Worm (Caenorhabditis elegans) whole organism, L4/young adult: ENCODE results near the gene Y73C8C.3.

ENCODE experiments used
- W03F9.2 ChIP-seq: fragments of 150-350 bp; optimal IDR thresholded peaks from 2 replicates; lab custom pipeline; 2014; ENCODE audit warnings: missing biosample characterization, missing genetic modification characterization
- dao-5 ChIP-seq: sonication (generic microtip); optimal IDR thresholded peaks from 2 replicates; lab custom pipeline; 2016; ENCODE audit warnings: missing genotype, missing genetic modification characterization, moderate library complexity, missing compliant biosample characterization
- him-1 ChIP-seq: sonication (generic microtip); optimal IDR thresholded peaks from 2 replicates; lab custom pipeline; 2016; ENCODE audit warnings: missing genotype, missing genetic modification reagents, missing genetic modification characterization, missing compliant biosample characterization

Y73C8C.3 gene

ce11 chrV:3107450-3107849 is 7.6 kb upstream of the Y73C8C.3 start, which contains the start of gene str-68:
TSS of gene str-68 (minus strand) at chrV:3107550.
- no peak for TF ChIP-seq him-1 (tag; lab: Kevin White, UChicago)
- TF ChIP-seq W03F9.2 (tag; lab: Kevin White, UChicago), result no peak
- TF ChIP-seq dao-5 (tag; lab: Kevin White, UChicago), result no peak

DNA sequence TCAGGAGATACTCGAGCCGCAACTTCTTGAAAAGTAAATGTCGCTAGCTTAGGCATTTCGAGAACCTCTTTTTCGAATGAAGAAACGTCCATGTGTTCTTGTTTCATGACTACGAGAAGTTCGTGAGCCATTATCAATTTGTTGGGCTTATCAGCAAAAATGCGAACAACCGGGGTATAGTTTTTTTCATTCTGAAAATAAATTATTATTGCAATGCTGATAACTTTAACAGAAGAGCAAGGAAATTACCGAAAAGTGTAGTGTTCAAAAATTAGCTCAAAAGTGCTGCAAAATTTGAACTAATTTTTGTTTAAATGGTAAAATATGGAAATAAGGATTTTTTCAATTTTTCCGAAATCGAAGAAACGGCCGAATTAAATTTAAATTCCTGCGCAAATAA is 2.9 kb upstream of the Y73C8C.3 start:
- no peak for TF ChIP-seq him-1 (tag; lab: Kevin White, UChicago)
- no peak for TF ChIP-seq W03F9.2 (tag; lab: Kevin White, UChicago)
- TF ChIP-seq dao-5 (tag; lab: Kevin White, UChicago), result no peak

DNA sequence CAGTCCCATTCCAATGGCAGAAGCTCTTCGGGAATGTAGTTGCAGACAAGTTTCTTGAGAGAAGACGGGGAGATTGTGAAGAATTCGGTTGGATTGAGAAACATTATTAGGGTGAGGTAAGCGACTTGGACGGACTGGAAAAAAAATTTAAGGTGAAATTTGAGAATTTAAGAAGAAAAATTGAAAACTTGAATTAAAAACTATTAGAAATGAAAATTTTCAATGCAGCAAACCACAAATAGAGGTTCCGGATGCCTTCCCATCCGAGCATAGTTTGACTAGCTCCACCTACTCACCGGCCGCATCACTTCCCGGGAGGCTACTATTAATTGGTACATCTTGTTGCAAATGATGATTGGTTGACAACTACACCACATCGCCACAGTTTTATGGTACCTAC is 1.3 kb upstream of the Y73C8C.3 start, which contains the start of gene Y73C8C.8:
Gene Y73C8C.8, minus strand, starts transcription at position 101 of the 400 bp plus-strand sequence.
- TF ChIP-seq him-1 (tag; lab: Kevin White, UChicago), result no peak
- no peak for TF ChIP-seq dao-5 (tag; lab: Kevin White, UChicago)
- no peak for TF ChIP-seq W03F9.2 (tag; lab: Kevin White, UChicago)

- TF ChIP-seq dao-5 (tag; lab: Kevin White, UChicago), result no peak
- no peak for TF ChIP-seq him-1 (tag; lab: Kevin White, UChicago)
- no peak for TF ChIP-seq W03F9.2 (tag; lab: Kevin White, UChicago)
Measured at ce11 chrV:3118167-3118566, 3.1 kb downstream of the Y73C8C.3 start, which contains the start of gene clec-210. TSS of gene clec-210 (plus strand) at chrV:3118377.

DNA sequence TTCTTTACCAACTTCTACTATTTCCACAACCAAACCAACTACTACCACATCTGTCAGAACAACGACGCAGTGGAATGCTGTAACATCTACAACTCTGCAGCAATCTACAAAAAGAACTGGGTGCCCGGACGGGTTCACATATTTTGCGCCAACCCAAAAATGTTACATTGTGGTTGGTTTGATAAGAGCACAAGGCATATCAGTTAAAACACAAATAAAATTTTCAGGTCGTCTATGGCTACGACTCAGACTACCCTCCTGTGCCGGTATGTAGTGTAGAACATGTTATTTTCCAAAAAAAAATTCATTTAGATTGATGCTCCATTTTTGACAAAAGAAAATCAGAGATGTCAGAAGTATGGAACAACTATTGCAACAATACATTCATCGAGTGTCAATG is 4.1 kb downstream of the Y73C8C.3 start:
- TF ChIP-seq dao-5 (tag; lab: Kevin White, UChicago), result no peak
- TF ChIP-seq W03F9.2 (tag; lab: Kevin White, UChicago), result no peak
- TF ChIP-seq him-1 (tag; lab: Kevin White, UChicago), result no peak

DNA sequence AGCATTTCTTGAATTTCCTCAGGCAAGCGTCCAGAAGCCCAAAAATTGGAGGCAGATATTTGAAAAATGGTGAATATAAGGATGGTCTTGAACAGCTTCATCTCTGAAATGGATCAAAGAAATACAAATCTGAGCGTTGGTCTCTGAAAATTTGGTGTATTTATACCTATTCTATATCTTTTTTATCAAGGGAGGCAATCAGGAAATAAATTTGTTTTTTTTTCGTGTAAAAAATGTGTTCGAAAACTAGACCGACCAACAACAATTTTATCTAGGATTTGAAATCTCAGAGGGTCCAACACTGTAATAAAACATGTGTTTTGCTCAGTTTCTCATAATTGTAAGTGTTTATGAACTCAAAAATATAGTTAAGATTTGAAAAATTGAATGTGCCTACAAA is 6.7 kb downstream of the Y73C8C.3 start, which contains the start of gene srt-56:
Gene srt-56, minus strand, starts transcription at position 101 of the 400 bp plus-strand sequence.
- TF ChIP-seq him-1 (tag; lab: Kevin White, UChicago) (no peak), dao-5 (tag; lab: Kevin White, UChicago) (no peak), W03F9.2 (tag; lab: Kevin White, UChicago) (no peak)

DNA sequence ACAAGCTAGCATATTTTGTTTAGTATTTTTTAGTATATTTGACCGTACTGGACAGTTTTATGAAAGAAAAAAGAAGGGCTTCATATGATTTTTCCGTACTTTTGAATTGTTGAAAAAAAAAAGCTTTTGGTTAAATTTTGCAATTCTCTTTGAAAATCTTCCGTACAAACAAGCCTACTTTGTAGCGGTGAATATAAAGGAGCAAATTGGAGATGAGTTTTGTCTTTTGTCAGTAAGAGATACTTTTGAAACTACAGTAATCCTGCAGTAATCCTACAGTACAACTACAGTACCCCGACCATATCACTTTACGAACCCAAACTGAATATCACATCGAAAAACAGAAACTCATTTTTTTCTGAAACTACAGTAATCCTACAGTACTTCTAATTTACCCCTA is 7.3 kb downstream of the Y73C8C.3 start:
- TF ChIP-seq dao-5 (tag; lab: Kevin White, UChicago) (no peak), W03F9.2 (tag; lab: Kevin White, UChicago) (no peak), him-1 (tag; lab: Kevin White, UChicago) (no peak)

- TF ChIP-seq him-1 (tag; lab: Kevin White, UChicago) (no peak), W03F9.2 (tag; lab: Kevin White, UChicago) (no peak), dao-5 (tag; lab: Kevin White, UChicago) (no peak)
Measured at ce11 chrV:3124912-3125311, 9.8 kb downstream of the Y73C8C.3 start, which contains the start of gene Y73C8C.12. TSS of gene Y73C8C.12 (plus strand) at chrV:3125212.

DNA sequence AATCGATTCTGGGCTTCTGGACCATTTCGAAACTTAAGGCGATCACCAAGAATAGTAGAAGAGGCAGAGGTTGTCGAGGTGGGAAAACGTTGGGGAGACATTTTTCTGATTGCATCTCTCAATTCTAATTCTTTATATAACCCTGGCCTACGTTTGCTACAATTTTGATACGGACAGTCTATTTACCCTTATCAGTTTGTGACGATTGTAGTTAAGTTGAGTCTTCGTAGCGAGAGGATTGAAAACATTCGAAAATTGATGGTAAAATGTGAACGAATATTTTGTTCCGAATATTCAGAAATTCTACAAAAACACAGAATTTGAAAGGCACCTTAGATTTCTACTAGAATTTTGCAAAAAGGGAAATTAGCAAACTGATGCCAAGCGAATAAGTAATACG is 12.6 kb downstream of the Y73C8C.3 start, which contains the start of gene Y73C8C.10:
Gene Y73C8C.10, minus strand, starts transcription at position 101 of the 400 bp plus-strand sequence.
- TF ChIP-seq W03F9.2 (tag; lab: Kevin White, UChicago) (no peak), him-1 (tag; lab: Kevin White, UChicago) (no peak), dao-5 (tag; lab: Kevin White, UChicago) (no peak)

DNA sequence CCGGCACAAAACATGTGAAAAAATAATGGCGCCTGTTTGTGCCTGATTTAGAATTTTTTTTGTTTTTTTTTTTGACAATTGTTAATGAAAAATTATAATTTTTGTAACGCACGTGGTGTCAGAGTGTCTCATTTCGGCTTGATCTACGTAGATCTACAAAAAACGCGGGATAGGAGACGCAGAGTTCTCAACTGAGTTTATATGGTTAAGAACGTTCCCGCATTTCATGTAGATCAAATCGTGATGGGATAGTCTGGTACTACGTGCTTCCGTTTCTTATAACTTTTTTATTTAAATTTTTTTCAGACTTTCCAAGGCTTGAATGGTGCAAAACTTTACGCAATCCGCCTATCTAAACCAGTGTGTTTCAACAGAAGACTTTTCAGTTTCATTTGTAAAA is 13.7 kb downstream of the Y73C8C.3 start, which contains the start of gene tat-6:
Gene tat-6, plus strand, starts transcription at position 301 of the 400 bp plus-strand sequence.
- TF ChIP-seq W03F9.2 (tag; lab: Kevin White, UChicago) (no peak), dao-5 (tag; lab: Kevin White, UChicago) (no peak), him-1 (tag; lab: Kevin White, UChicago) (no peak)

- TF ChIP-seq him-1 (tag; lab: Kevin White, UChicago), result no peak
Measured at ce11 chrV:3132116-3132515, 17.0 kb downstream of the Y73C8C.3 start.

- TF ChIP-seq him-1 (tag; lab: Kevin White, UChicago) (no peak), W03F9.2 (tag; lab: Kevin White, UChicago) (no peak), dao-5 (tag; lab: Kevin White, UChicago) (no peak)
Measured at ce11 chrV:3133293-3133755, 18.3 kb downstream of the Y73C8C.3 start, which contains the start of gene F02C9.2. TSS of gene F02C9.2 (plus strand) at chrV:3133705.

ce11 chrV:3138488-3138887 is 23.4 kb downstream of the Y73C8C.3 start, which contains the start of the genes irld-3 and F02C9.1:
TSS of gene irld-3 (minus strand) at chrV:3138588.
TSS of gene F02C9.1 (plus strand) at chrV:3138703.
- no peak for TF ChIP-seq him-1 (tag; lab: Kevin White, UChicago)
- TF ChIP-seq W03F9.2 (tag; lab: Kevin White, UChicago), result no peak
- no peak for TF ChIP-seq dao-5 (tag; lab: Kevin White, UChicago)

ce11 chrV:3141190-3141589 is 26.1 kb downstream of the Y73C8C.3 start, which contains the start of gene srab-9:
TSS of gene srab-9 (minus strand) at chrV:3141290.
- no peak for TF ChIP-seq dao-5 (tag; lab: Kevin White, UChicago)
